Worm (Caenorhabditis elegans) whole organism, L3 larva: Measurements from ENCODE around the gene glb-2.

Experiments
- ZK546.5 ChIP-seq: sonication (generic microtip); optimal IDR thresholded peaks from 2 replicates; lab custom pipeline; 2017; ENCODE audit warnings: missing biosample characterization, missing genetic modification characterization
- aly-2 ChIP-seq: fragments of 150-350 bp; optimal IDR thresholded peaks from 2 replicates; lab custom pipeline; 2014; ENCODE audit warnings: missing biosample characterization, missing genetic modification characterization
- ceh-16 ChIP-seq: sonication (generic microtip); optimal IDR thresholded peaks from 2 replicates; lab custom pipeline; 2017; ENCODE audit warnings: missing biosample characterization, missing genetic modification characterization
- ceh-82 ChIP-seq: fragments of 150-350 bp; optimal IDR thresholded peaks from 2 replicates; lab custom pipeline; 2014; ENCODE audit warnings: missing biosample characterization, missing genetic modification characterization
- daf-12 ChIP-seq: fragments of 150-350 bp; optimal IDR thresholded peaks from 2 replicates; lab custom pipeline; 2014; ENCODE audit warnings: missing biosample characterization, missing genetic modification reagents, missing genetic modification characterization
- egl-27 ChIP-seq: sonication (generic microtip); optimal IDR thresholded peaks from 4 replicates; lab custom pipeline; 2017; ENCODE audit warnings: missing biosample characterization, missing genetic modification reagents, missing genetic modification characterization
- egl-5 ChIP-seq: fragments of 150-350 bp; optimal IDR thresholded peaks from 2 replicates; lab custom pipeline; 2017; ENCODE audit warnings: missing biosample characterization, missing genetic modification reagents, missing genetic modification characterization, inconsistent platforms
- elt-1 ChIP-seq: fragments of 150-350 bp; optimal IDR thresholded peaks from 2 replicates; lab custom pipeline; 2014; ENCODE audit warnings: missing biosample characterization, missing genetic modification characterization
- elt-2 ChIP-seq: sonication (generic microtip); optimal IDR thresholded peaks from 2 replicates; lab custom pipeline; 2016; ENCODE audit warnings: missing genetic modification reagents, mild to moderate bottlenecking, missing genetic modification characterization, missing compliant biosample characterization
- elt-3 ChIP-seq, 3 experiments: fragments of 150-350 bp in 1 of 3; sonication (generic microtip) in 2 of 3; optimal IDR thresholded peaks; 2 replicates in 2 of 3; 4 replicates in 1 of 3; lab custom pipeline; 2014 to 2017; ENCODE audit warnings: missing biosample characterization in 3 of 3, missing genetic modification characterization in 3 of 3
- eor-1 ChIP-seq, 2 experiments: fragments of 150-350 bp; optimal IDR thresholded peaks; 2 replicates each; lab custom pipeline; 2014 to 2018; ENCODE audit warnings: missing biosample characterization in 2 of 2, missing genetic modification characterization in 2 of 2
- hmg-11 ChIP-seq: sonication (generic microtip); optimal IDR thresholded peaks from 2 replicates; lab custom pipeline; 2016; ENCODE audit warnings: missing genetic modification characterization, missing compliant biosample characterization
- jun-1 ChIP-seq: fragments of 150-350 bp; optimal IDR thresholded peaks from 2 replicates; lab custom pipeline; 2014; ENCODE audit warnings: missing biosample characterization, missing genetic modification reagents, missing genetic modification characterization
- lin-15B ChIP-seq: fragments of 150-350 bp; optimal IDR thresholded peaks from 2 replicates; lab custom pipeline; 2014; ENCODE audit warnings: missing biosample characterization, missing genetic modification characterization
- lin-39 ChIP-seq: fragments of 150-350 bp; optimal IDR thresholded peaks from 2 replicates; lab custom pipeline; 2018; ENCODE audit warnings: missing biosample characterization, missing genetic modification reagents, missing genetic modification characterization
- lsy-12 ChIP-seq: sonication (generic microtip); optimal IDR thresholded peaks from 2 replicates; lab custom pipeline; 2016; ENCODE audit warnings: mild to moderate bottlenecking, missing genetic modification characterization, missing compliant biosample characterization
- mdl-1 ChIP-seq: fragments of 150-350 bp; optimal IDR thresholded peaks from 2 replicates; lab custom pipeline; 2014; ENCODE audit warnings: missing biosample characterization, missing genetic modification characterization
- mml-1 ChIP-seq: fragments of 150-350 bp; sonication (generic microtip); optimal IDR thresholded peaks from 3 replicates; lab custom pipeline; 2014; ENCODE audit warnings: missing biosample characterization, missing genetic modification characterization
- nfya-1 ChIP-seq: sonication (generic microtip); optimal IDR thresholded peaks from 2 replicates; lab custom pipeline; 2017; ENCODE audit warnings: missing genetic modification characterization, mild to moderate bottlenecking, missing compliant biosample characterization, antibody characterized with exemption, moderate library complexity; ENCODE audit not compliant: insufficient read depth
- nhr-11 ChIP-seq: fragments of 150-350 bp; optimal IDR thresholded peaks from 2 replicates; lab custom pipeline; 2014; ENCODE audit warnings: missing biosample characterization, missing genetic modification characterization
- nhr-12 ChIP-seq: fragments of 150-350 bp; optimal IDR thresholded peaks from 2 replicates; lab custom pipeline; 2014; ENCODE audit warnings: missing biosample characterization, missing genetic modification characterization
- nhr-23 ChIP-seq: fragments of 150-350 bp; optimal IDR thresholded peaks from 2 replicates; lab custom pipeline; 2014; ENCODE audit warnings: missing biosample characterization, missing genetic modification reagents, missing genetic modification characterization
- nhr-237 ChIP-seq: fragments of 150-350 bp; optimal IDR thresholded peaks from 2 replicates; lab custom pipeline; 2014; ENCODE audit warnings: missing biosample characterization, missing genetic modification characterization
- nhr-28 ChIP-seq: fragments of 150-350 bp; optimal IDR thresholded peaks from 2 replicates; lab custom pipeline; 2014; ENCODE audit warnings: missing biosample characterization, missing genetic modification characterization
- nhr-43 ChIP-seq: sonication (generic microtip); optimal IDR thresholded peaks from 2 replicates; lab custom pipeline; 2016; ENCODE audit warnings: mild to moderate bottlenecking, missing genetic modification characterization, missing compliant biosample characterization; ENCODE audit not compliant: poor library complexity, severe bottlenecking
- nhr-67 ChIP-seq: fragments of 150-350 bp; optimal IDR thresholded peaks from 2 replicates; lab custom pipeline; 2014; ENCODE audit warnings: missing biosample characterization, missing genetic modification characterization
- nhr-76 ChIP-seq: fragments of 150-350 bp; sonication (generic microtip); optimal IDR thresholded peaks from 5 replicates; lab custom pipeline; 2014; ENCODE audit warnings: missing biosample characterization, missing genetic modification characterization
- pha-4 ChIP-seq: fragments of 150-350 bp; optimal IDR thresholded peaks from 2 replicates; lab custom pipeline; 2014; ENCODE audit warnings: missing biosample characterization, missing genetic modification reagents, missing genetic modification characterization
- pqm-1 ChIP-seq: fragments of 150-350 bp; optimal IDR thresholded peaks from 2 replicates; lab custom pipeline; 2017; ENCODE audit warnings: missing biosample characterization, missing genetic modification characterization, inconsistent platforms
- sea-2 ChIP-seq: fragments of 150-350 bp; sonication (generic microtip); optimal IDR thresholded peaks from 4 replicates; lab custom pipeline; 2014; ENCODE audit warnings: missing biosample characterization, missing genetic modification reagents, missing genetic modification characterization
- skn-1 ChIP-seq: fragments of 150-350 bp; optimal IDR thresholded peaks from 2 replicates; lab custom pipeline; 2014; ENCODE audit warnings: missing biosample characterization, missing genetic modification characterization
- snpc-4 ChIP-seq: fragments of 150-350 bp; optimal IDR thresholded peaks from 2 replicates; lab custom pipeline; 2014; ENCODE audit warnings: missing biosample characterization, missing genetic modification characterization
- tbx-2 ChIP-seq: sonication (generic microtip); optimal IDR thresholded peaks from 2 replicates; lab custom pipeline; 2016; ENCODE audit warnings: mild to moderate bottlenecking, missing genetic modification characterization, missing compliant biosample characterization
- unc-39 ChIP-seq: sonication (generic microtip); optimal IDR thresholded peaks from 4 replicates; lab custom pipeline; 2017; ENCODE audit warnings: missing biosample characterization, missing genetic modification characterization
- unc-62 ChIP-seq: fragments of 150-350 bp; sonication (generic microtip); optimal IDR thresholded peaks from 4 replicates; lab custom pipeline; 2014; ENCODE audit warnings: missing biosample characterization, missing genetic modification reagents, missing genetic modification characterization
- zag-1 ChIP-seq: fragments of 150-350 bp; optimal IDR thresholded peaks from 2 replicates; lab custom pipeline; 2014; ENCODE audit warnings: missing biosample characterization, missing genetic modification characterization
- ztf-11 ChIP-seq: fragments of 150-350 bp; optimal IDR thresholded peaks from 2 replicates; lab custom pipeline; 2014; ENCODE audit warnings: missing biosample characterization, missing genetic modification characterization

glb-2 gene

ce11 chrIV:7235382-7235917 lies 27.6 kb downstream of the glb-2 start:
- no peak for TF ChIP-seq eor-1 (tag; optimal IDR thresholded peaks at IDR 0.05; lab: Kevin White, UChicago)
- peak; percentile 58 for TF ChIP-seq lin-39 (tag; lab: Kevin White, UChicago)
- peak; percentile 92 for TF ChIP-seq elt-2 (tag; lab: Kevin White, UChicago)
- TF ChIP-seq pqm-1 (tag; lab: Kevin White, UChicago): peak; percentile 87
- TF ChIP-seq egl-5: peak; percentile 55
- peak; percentile 39 for TF ChIP-seq lin-15B
- peak; percentile 45 for TF ChIP-seq snpc-4 (tag; lab: Kevin White, UChicago)
- no peak for TF ChIP-seq egl-27 (tag; lab: Kevin White, UChicago)
- TF ChIP-seq nhr-23 (tag; lab: Kevin White, UChicago): peak; percentile 6
- peak; percentile 79 for TF ChIP-seq nfya-1 (tag; lab: Kevin White, UChicago)
- peak; percentile 64 for TF ChIP-seq pha-4 (tag; lab: Kevin White, UChicago)
- no peak for TF ChIP-seq sea-2 (GFP tag; lab: Kevin White, UChicago)
- TF ChIP-seq tbx-2 (tag; lab: Kevin White, UChicago): peak; percentile 44
- peak; percentile 76 for TF ChIP-seq jun-1
- peak; percentile 34 for TF ChIP-seq nhr-11 (tag; lab: Kevin White, UChicago)
- no peak for TF ChIP-seq unc-62 (GFP tag; lab: Kevin White, UChicago)
- TF ChIP-seq hmg-11: peak; percentile 79

ce11 chrIV:7234623-7235022 lies 28.4 kb downstream of the glb-2 start:
- TF ChIP-seq ztf-11 (no peak), nhr-237 (no peak), ceh-16 (tag; lab: Kevin White, UChicago) (no peak), pqm-1 (tag; lab: Kevin White, UChicago) (no peak), elt-1 (tag; lab: Kevin White, UChicago) (peak; percentile 93)

ce11 chrIV:7233566-7234014 lies 29.4 kb downstream of the glb-2 start:
- TF ChIP-seq skn-1 (tag; lab: Kevin White, UChicago): no peak
- no peak for TF ChIP-seq ZK546.5 (tag; lab: Kevin White, UChicago)
- peak; percentile 72 for TF ChIP-seq nhr-43 (tag; lab: Kevin White, UChicago)
- no peak for TF ChIP-seq lsy-12 (tag; lab: Kevin White, UChicago)
- peak; percentile 57 for TF ChIP-seq egl-5
- TF ChIP-seq sea-2 (GFP tag; lab: Kevin White, UChicago): no peak
- TF ChIP-seq unc-39 (tag; lab: Kevin White, UChicago): no peak
- TF ChIP-seq nhr-28: no peak
- no peak for TF ChIP-seq zag-1
- peak; percentile 7 for TF ChIP-seq lin-39 (tag; lab: Kevin White, UChicago)
- TF ChIP-seq nhr-76 (tag; lab: Kevin White, UChicago): no peak
- no peak for TF ChIP-seq nhr-23 (tag; lab: Kevin White, UChicago)
- no peak for TF ChIP-seq ztf-11
- peak; percentile 19 for TF ChIP-seq nfya-1 (tag; lab: Kevin White, UChicago)

ce11 chrIV:7230935-7231334 lies 32.1 kb downstream of the glb-2 start, which contains the start of gene D2024.4:
D2024.4 (plus strand) TSS chrIV:7231235.
- no peak for TF ChIP-seq nhr-76 (tag; lab: Kevin White, UChicago)
- no peak for TF ChIP-seq skn-1 (tag; lab: Kevin White, UChicago)
- TF ChIP-seq ztf-11: no peak
- TF ChIP-seq ceh-82: no peak
- TF ChIP-seq mml-1 (tag; lab: Kevin White, UChicago): no peak
- no peak for TF ChIP-seq aly-2 (tag; lab: Kevin White, UChicago)
- no peak for TF ChIP-seq elt-3 (tag; optimal IDR thresholded peaks at IDR 0.05; lab: Kevin White, UChicago)
- TF ChIP-seq nhr-12 (tag; lab: Kevin White, UChicago): no peak
- TF ChIP-seq nhr-67 (tag; lab: Kevin White, UChicago): no peak
- TF ChIP-seq pha-4 (tag; lab: Kevin White, UChicago): no peak
- TF ChIP-seq mdl-1 (tag; lab: Kevin White, UChicago): no peak
- no peak for TF ChIP-seq jun-1
- TF ChIP-seq daf-12 (tag; lab: Kevin White, UChicago): no peak
